Worm (Caenorhabditis elegans): ENCODE measurements around the gene C52E4.7.

The C52E4.7 gene

ce11 chrV:11955617-11956016, 38.5 kb upstream of the C52E4.7 start:
- no peak for TF ChIP-seq tab-1 (GFP tag; IDR thresholded peaks at IDR 0.05)
- TF ChIP-seq flt-1 (GFP tag; IDR thresholded peaks at IDR 0.05), result peak; percentile 39; the same call in 1 of the 2 replicates
- no peak for TF ChIP-seq med-1 (GFP tag; optimal IDR thresholded peaks at IDR 0.05; ENCODE audit: insufficient read depth)

ce11 chrV:11958343-11959291, 35.5 kb upstream of the C52E4.7 start, which contains the start of gene F58H1.5:
Gene F58H1.5, plus strand, starts transcription at chrV:11958393.
- TF ChIP-seq med-1 (GFP tag; optimal IDR thresholded peaks at IDR 0.05; ENCODE audit: insufficient read depth), result no peak
- TF ChIP-seq tab-1 (GFP tag; IDR thresholded peaks at IDR 0.05), result no peak
- no peak for TF ChIP-seq ref-1 (GFP tag; conservative IDR thresholded peaks at IDR 0.05)
- no peak for TF ChIP-seq cog-1 (tag; optimal IDR thresholded peaks at IDR 0.05)
- TF ChIP-seq T22C8.4 (GFP tag; IDR thresholded peaks at IDR 0.05), result no peak
- no peak for TF ChIP-seq flt-1 (GFP tag; IDR thresholded peaks at IDR 0.05)
- TF ChIP-seq ztf-23 (GFP tag; IDR thresholded peaks at IDR 0.05), result no peak
- TF ChIP-seq klf-2 (GFP tag; conservative IDR thresholded peaks at IDR 0.05), result no peak
- no peak for TF ChIP-seq ztf-29 (GFP tag; IDR thresholded peaks at IDR 0.05)

DNA sequence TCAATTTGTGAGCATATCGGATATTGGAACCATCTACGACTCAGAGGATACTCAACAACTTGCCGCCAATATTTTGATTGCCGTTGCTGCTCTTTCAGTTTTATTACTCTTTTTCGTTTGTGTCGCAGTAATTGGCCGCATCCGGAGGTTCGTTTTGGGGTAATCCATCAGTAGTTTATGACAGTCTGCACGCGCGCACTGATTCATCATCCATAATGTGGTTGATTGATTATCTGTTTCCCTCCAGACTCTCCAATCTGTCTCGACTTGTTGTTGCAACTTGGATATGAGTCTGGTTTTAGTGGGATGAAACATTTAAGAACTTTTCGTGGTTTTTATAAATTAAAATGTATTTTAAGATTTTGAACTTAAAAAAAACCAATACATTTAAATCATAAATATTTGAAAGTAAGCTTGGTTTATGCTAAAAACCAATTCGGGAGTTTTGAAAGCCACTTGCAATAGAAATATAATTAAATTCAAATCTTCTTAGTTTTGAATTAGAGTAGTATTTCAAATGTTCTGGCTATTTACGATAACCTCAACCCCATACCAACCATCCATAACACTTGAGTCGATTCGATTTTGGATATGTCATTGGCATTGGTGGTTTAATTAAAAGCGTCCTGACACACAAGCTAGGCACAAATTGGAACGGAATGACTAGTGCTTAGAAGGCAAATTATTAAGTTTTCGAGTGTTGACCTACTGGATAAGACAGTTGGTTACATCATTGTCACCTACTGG, 33.8 kb upstream of the C52E4.7 start:
- TF ChIP-seq tab-1 (GFP tag; IDR thresholded peaks at IDR 0.05) (no peak), med-1 (GFP tag; optimal IDR thresholded peaks at IDR 0.05; ENCODE audit: insufficient read depth) (no peak), flt-1 (GFP tag; IDR thresholded peaks at IDR 0.05) (no peak), ztf-29 (GFP tag; IDR thresholded peaks at IDR 0.05) (no peak), T22C8.4 (GFP tag; IDR thresholded peaks at IDR 0.05) (no peak), ztf-23 (GFP tag; IDR thresholded peaks at IDR 0.05) (no peak)

- no peak for TF ChIP-seq ref-1 (GFP tag; conservative IDR thresholded peaks at IDR 0.05)
- TF ChIP-seq flt-1 (GFP tag; IDR thresholded peaks at IDR 0.05), result no peak
- TF ChIP-seq cog-1 (tag; optimal IDR thresholded peaks at IDR 0.05), result no peak
- no peak for TF ChIP-seq T22C8.4 (GFP tag; IDR thresholded peaks at IDR 0.05)
- no peak for TF ChIP-seq ztf-29 (GFP tag; IDR thresholded peaks at IDR 0.05)
- no peak for TF ChIP-seq tab-1 (GFP tag; IDR thresholded peaks at IDR 0.05)
- no peak for TF ChIP-seq ztf-23 (GFP tag; IDR thresholded peaks at IDR 0.05)
- TF ChIP-seq klf-2 (GFP tag; conservative IDR thresholded peaks at IDR 0.05), result no peak
- TF ChIP-seq med-1 (GFP tag; optimal IDR thresholded peaks at IDR 0.05; ENCODE audit: insufficient read depth), result no peak
These were observed 33.3 kb upstream of the C52E4.7 start for ce11 chrV:11960831-11961190.

DNA sequence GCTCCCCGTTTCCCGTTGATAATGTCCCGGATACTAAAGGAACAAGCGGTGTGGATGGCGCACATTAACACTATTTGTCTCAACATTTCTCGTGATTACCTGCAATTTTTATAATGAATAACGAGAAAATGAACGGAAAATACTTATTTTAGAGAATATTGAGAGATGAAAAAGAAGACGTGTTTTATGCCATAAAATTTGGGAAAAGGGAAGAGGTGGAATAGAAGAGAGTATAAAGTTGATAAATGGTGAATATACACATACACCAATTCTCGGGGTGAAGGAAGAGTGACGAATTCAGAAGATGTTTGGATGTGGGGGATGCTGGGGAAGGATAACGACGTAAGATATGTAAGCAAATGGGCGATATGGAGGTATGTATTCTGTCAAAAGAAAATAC, 29.4 kb upstream of the C52E4.7 start, which contains the start of gene F58H1.7:
Gene F58H1.7 (minus strand): TSS at position 101 of the 400 bp plus-strand sequence.
- no peak for TF ChIP-seq tab-1 (GFP tag; IDR thresholded peaks at IDR 0.05)
- no peak for TF ChIP-seq cog-1 (tag; optimal IDR thresholded peaks at IDR 0.05)
- TF ChIP-seq med-1 (GFP tag; optimal IDR thresholded peaks at IDR 0.05; ENCODE audit: insufficient read depth), result no peak
- no peak for TF ChIP-seq ztf-23 (GFP tag; IDR thresholded peaks at IDR 0.05)

DNA sequence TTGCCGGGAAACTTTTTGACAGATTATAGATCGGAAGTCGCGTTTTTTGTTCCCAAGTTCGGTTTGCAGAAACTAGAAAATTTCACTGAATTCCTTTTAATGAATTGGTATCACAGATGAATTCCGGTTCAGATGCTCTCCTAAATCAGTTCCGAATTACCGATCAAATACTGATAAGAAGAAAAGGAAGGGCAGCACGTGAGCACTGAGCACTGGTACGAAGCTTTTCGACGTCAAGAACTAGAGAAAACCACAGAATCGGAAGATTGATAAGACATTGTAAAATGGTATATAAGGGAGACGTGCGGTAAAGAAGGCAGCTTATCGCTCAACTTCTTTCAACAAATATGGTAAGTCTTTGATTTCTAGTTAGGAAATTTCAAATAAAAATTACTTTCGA, 18.9 kb upstream of the C52E4.7 start, which contains the start of gene cpr-1:
Gene cpr-1 (plus strand): TSS at position 319 of the 400 bp plus-strand sequence.
- TF ChIP-seq T22C8.4 (GFP tag; IDR thresholded peaks at IDR 0.05) (no peak), med-1 (GFP tag; optimal IDR thresholded peaks at IDR 0.05; ENCODE audit: insufficient read depth) (no peak), tab-1 (GFP tag; IDR thresholded peaks at IDR 0.05) (no peak), klf-2 (GFP tag; conservative IDR thresholded peaks at IDR 0.05) (no peak), cog-1 (tag; optimal IDR thresholded peaks at IDR 0.05) (no peak), ztf-29 (GFP tag; IDR thresholded peaks at IDR 0.05) (no peak)

DNA sequence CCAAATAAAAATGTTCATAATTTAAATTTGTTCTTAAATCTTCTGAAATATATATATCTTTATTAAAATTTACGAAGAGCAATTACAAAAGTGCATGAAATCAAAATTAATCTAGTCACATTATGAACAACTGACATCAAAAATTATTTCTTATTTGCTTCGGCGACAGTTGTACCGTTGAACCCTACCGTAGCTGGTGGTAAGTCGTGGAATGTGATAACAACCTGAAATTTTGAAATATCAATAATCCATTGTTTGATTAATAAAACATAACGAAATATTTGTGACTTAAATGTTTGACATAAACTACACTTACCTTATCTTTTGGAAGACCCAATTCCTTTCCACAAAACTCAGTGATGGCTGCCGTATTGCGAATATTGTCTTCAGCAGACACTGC, 17.4 kb upstream of the C52E4.7 start:
- no peak for TF ChIP-seq T22C8.4 (GFP tag; IDR thresholded peaks at IDR 0.05)
- TF ChIP-seq cog-1 (tag; optimal IDR thresholded peaks at IDR 0.05), result no peak
- TF ChIP-seq med-1 (GFP tag; optimal IDR thresholded peaks at IDR 0.05; ENCODE audit: insufficient read depth), result no peak
- no peak for TF ChIP-seq ztf-29 (GFP tag; IDR thresholded peaks at IDR 0.05)
- no peak for TF ChIP-seq flt-1 (GFP tag; IDR thresholded peaks at IDR 0.05)
- no peak for TF ChIP-seq tab-1 (GFP tag; IDR thresholded peaks at IDR 0.05)
- no peak for TF ChIP-seq ztf-23 (GFP tag; IDR thresholded peaks at IDR 0.05)
- no peak for TF ChIP-seq ref-1 (GFP tag; conservative IDR thresholded peaks at IDR 0.05)
- no peak for TF ChIP-seq klf-2 (GFP tag; conservative IDR thresholded peaks at IDR 0.05)

ce11 chrV:11978179-11978578, 15.9 kb upstream of the C52E4.7 start, which contains the start of gene mif-2:
Gene mif-2, minus strand, starts transcription at chrV:11978459.
- TF ChIP-seq flt-1 (GFP tag; IDR thresholded peaks at IDR 0.05), result no peak
- no peak for TF ChIP-seq ref-1 (GFP tag; conservative IDR thresholded peaks at IDR 0.05)
- TF ChIP-seq med-1 (GFP tag; optimal IDR thresholded peaks at IDR 0.05; ENCODE audit: insufficient read depth), result no peak
- no peak for TF ChIP-seq ztf-29 (GFP tag; IDR thresholded peaks at IDR 0.05)
- TF ChIP-seq cog-1 (tag; optimal IDR thresholded peaks at IDR 0.05), result no peak
- TF ChIP-seq klf-2 (GFP tag; conservative IDR thresholded peaks at IDR 0.05), result no peak
- no peak for TF ChIP-seq ztf-23 (GFP tag; IDR thresholded peaks at IDR 0.05)
- no peak for TF ChIP-seq T22C8.4 (GFP tag; IDR thresholded peaks at IDR 0.05)
- no peak for TF ChIP-seq tab-1 (GFP tag; IDR thresholded peaks at IDR 0.05)
